Fruit fly (Drosophila melanogaster): ENCODE measurements around the gene Rsph9.

The Rsph9 gene

dm6 chr2L:17427929-17428456 lies 15.6 kb upstream of the Rsph9 start (continued):
- TF ChIP-seq NfI (GFP tag; optimal IDR thresholded peaks at IDR 0.05) = no peak
- peak; percentile 20; the same call in 1 of the 3 replicates for TF ChIP-seq CG34422 (GFP tag; IDR thresholded peaks at IDR 0.05)
- no peak for TF ChIP-seq sc (optimal IDR thresholded peaks at IDR 0.05)
- no peak for TF ChIP-seq sc (GFP tag; optimal IDR thresholded peaks at IDR 0.05)

dm6 chr2L:17427187-17427586 lies 14.8 kb upstream of the Rsph9 start:
- TF ChIP-seq GATAe (GFP tag; conservative IDR thresholded peaks at IDR 0.05) (no peak), Med (GFP tag) (peak; percentile 73), CG6689 (GFP tag; IDR thresholded peaks at IDR 0.05) (no peak), CG6791 (GFP tag; IDR thresholded peaks at IDR 0.05; ENCODE audit: partially characterized antibody) (no peak), CG9437 (GFP tag; optimal IDR thresholded peaks at IDR 0.05) (no peak), CG30403 (GFP tag; optimal IDR thresholded peaks at IDR 0.05) (peak; percentile 11), Hr51 (GFP tag; optimal IDR thresholded peaks at IDR 0.05) (peak in 1 of 2 experiments; percentile 22), p53 (GFP tag; optimal IDR thresholded peaks at IDR 0.05) (no peak), Taf1 (GFP tag; IDR thresholded peaks at IDR 0.05) (no peak), trh (GFP tag; optimal IDR thresholded peaks at IDR 0.05) (no peak), CG4730 (GFP tag; IDR thresholded peaks at IDR 0.05) (no peak), B-H1 (GFP tag; IDR thresholded peaks at IDR 0.05) (0 out of 3 replicates have a peak, but pooled peaks have one; percentile 12), Ptx1 (GFP tag; IDR thresholded peaks at IDR 0.05) (peak; percentile 44; the same call in 1 of the 2 replicates), eve (GFP tag; optimal IDR thresholded peaks at IDR 0.05) (no peak), schlank (tag; optimal IDR thresholded peaks at IDR 0.05) (no peak), ap (GFP tag; IDR thresholded peaks at IDR 0.05) (no peak), gem (tag; optimal IDR thresholded peaks at IDR 0.05) (peak; percentile 16), insv (GFP tag; optimal IDR thresholded peaks at IDR 0.05) (no peak), hth (optimal IDR thresholded peaks at IDR 0.05) (no peak), CG5180 (GFP tag; optimal IDR thresholded peaks at IDR 0.05) (no peak), HLH3B (GFP tag; IDR thresholded peaks at IDR 0.05) (no peak), gsb-n (tag; optimal IDR thresholded peaks at IDR 0.05) (no peak), CG17359 (tag; optimal IDR thresholded peaks at IDR 0.05) (no peak), CG14441 (GFP tag; IDR thresholded peaks at IDR 0.05) (peak; percentile 29; the same call in 1 of the 2 replicates), CG11504 (tag; optimal IDR thresholded peaks at IDR 0.05) (peak; percentile 15), cad (GFP tag; optimal IDR thresholded peaks at IDR 0.05) (no peak), row (GFP tag; IDR thresholded peaks at IDR 0.05) (no peak), her (GFP tag; optimal IDR thresholded peaks at IDR 0.05) (no peak), hb (GFP tag; IDR thresholded peaks at IDR 0.05; ENCODE audit: partially characterized antibody) (no peak), CG17328 (GFP tag; IDR thresholded peaks at IDR 0.05) (peak; percentile 16; the same call in 1 of the 2 replicates), ewg (GFP tag; optimal IDR thresholded peaks at IDR 0.05) (no peak), jigr1 (GFP tag; IDR thresholded peaks at IDR 0.05) (no peak), inv (GFP tag; IDR thresholded peaks at IDR 0.05; ENCODE audit: partially characterized antibody) (no peak), en (GFP tag; optimal IDR thresholded peaks at IDR 0.05) (no peak), CG12299 (tag; optimal IDR thresholded peaks at IDR 0.05) (no peak), jing (GFP tag; optimal IDR thresholded peaks at IDR 0.05) (no peak)

DNA sequence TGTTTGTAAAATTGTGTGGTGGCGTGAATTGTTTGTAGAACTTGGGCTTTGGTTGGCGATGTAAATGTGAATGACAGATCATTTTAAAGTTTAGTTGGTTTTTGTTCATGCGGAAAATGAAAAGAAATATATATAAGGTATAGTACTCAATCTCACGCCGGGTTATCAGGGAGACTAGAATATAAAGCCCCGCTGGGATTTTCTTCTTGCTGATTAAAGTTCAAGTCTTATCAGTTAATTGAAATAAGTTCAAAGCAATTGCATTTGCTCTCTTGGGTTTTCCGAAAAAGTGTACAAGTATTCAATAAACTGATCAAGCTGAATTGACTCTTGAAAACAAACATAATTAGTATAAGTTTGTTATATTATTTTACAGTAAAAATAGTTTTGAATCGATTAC lies 13.0 kb upstream of the Rsph9 start:
- TF ChIP-seq Rx (GFP tag; IDR thresholded peaks at IDR 0.05) (no peak), dmrt11E (tag; optimal IDR thresholded peaks at IDR 0.05) (no peak), CG11560 (tag; IDR thresholded peaks at IDR 0.05) (no peak), CG12769 (tag; optimal IDR thresholded peaks at IDR 0.05) (no peak), NC2α (GFP tag; optimal IDR thresholded peaks at IDR 0.05) (no peak), CG15514 (GFP tag; optimal IDR thresholded peaks at IDR 0.05) (no peak), fu2 (GFP tag; optimal IDR thresholded peaks at IDR 0.05) (no peak), emc (GFP tag; optimal IDR thresholded peaks at IDR 0.05) (no peak), Sry-δ (GFP tag; optimal IDR thresholded peaks at IDR 0.05) (no peak)
